Fruit fly (Drosophila melanogaster) whole organism, embryonic: Measurements from ENCODE around the gene eIF2Bepsilon.

Experiments
- Bdp1 ChIP-seq: fragments of 200-800 bp; sonication (Bioruptor generic); optimal IDR thresholded peaks from 3 replicates; lab custom pipeline; 2016; ENCODE audit warnings: missing biosample characterization, missing genetic modification characterization
- BtbVII ChIP-seq: fragments of 200-800 bp; sonication (Bioruptor generic); optimal IDR thresholded peaks from 3 replicates; lab custom pipeline; 2017; ENCODE audit warnings: missing biosample characterization, mild to moderate bottlenecking, missing genetic modification characterization
- CG11560 ChIP-seq: fragments of 200-800 bp; sonication (Bioruptor generic); IDR thresholded peaks from 3 replicates; pipeline ENCODE4 v1.3.6; 2022; ENCODE audit warnings: missing biosample characterization, missing genetic modification characterization
- CG12219 ChIP-seq: fragments of 200-800 bp; sonication (Bioruptor generic); optimal IDR thresholded peaks from 3 replicates; lab custom pipeline; 2018; ENCODE audit warnings: missing biosample characterization, mild to moderate bottlenecking, missing genetic modification characterization
- CG13287 ChIP-seq: fragments of 200-800 bp; sonication (Bioruptor generic); IDR thresholded peaks from 2 replicates; pipeline ENCODE4 v1.3.6; 2022; ENCODE audit warnings: missing biosample characterization, missing genetic modification characterization; ENCODE audit not compliant: partially characterized antibody
- CG15601 ChIP-seq: fragments of 200-800 bp; sonication (Bioruptor generic); optimal IDR thresholded peaks from 3 replicates; lab custom pipeline; 2019; ENCODE audit warnings: missing biosample characterization, mild to moderate bottlenecking, missing genetic modification characterization, moderate library complexity
- CG15696 ChIP-seq: fragments of 200-800 bp; sonication (Bioruptor generic); optimal IDR thresholded peaks from 2 replicates; lab custom pipeline; 2019; ENCODE audit warnings: missing biosample characterization, mild to moderate bottlenecking, missing genetic modification characterization, moderate library complexity
- CG1647 ChIP-seq: fragments of 200-800 bp; sonication (Bioruptor generic); optimal IDR thresholded peaks from 3 replicates; lab custom pipeline; 2016; ENCODE audit warnings: missing biosample characterization, missing genetic modification characterization
- CG16815 ChIP-seq: fragments of 200-800 bp; sonication (Bioruptor generic); optimal IDR thresholded peaks from 3 replicates; lab custom pipeline; 2017; ENCODE audit warnings: missing biosample characterization, mild to moderate bottlenecking, missing genetic modification characterization
- CG17186 ChIP-seq: fragments of 200-800 bp; sonication (Bioruptor generic); optimal IDR thresholded peaks from 3 replicates; lab custom pipeline; 2017; ENCODE audit warnings: missing biosample characterization, missing genetic modification reagents, missing genetic modification characterization
- CG17328 ChIP-seq: fragments of 200-800 bp; sonication (Bioruptor generic); IDR thresholded peaks from 2 replicates; pipeline ENCODE4 v1.3.6; 2022; ENCODE audit warnings: missing biosample characterization, missing genetic modification characterization
- CG2678 ChIP-seq: fragments of 200-800 bp; sonication (Bioruptor generic); optimal IDR thresholded peaks from 3 replicates; lab custom pipeline; 2019; ENCODE audit warnings: missing biosample characterization, mild to moderate bottlenecking, missing genetic modification characterization, moderate library complexity
- CG30431 ChIP-seq: fragments of 200-800 bp; sonication (Bioruptor generic); optimal IDR thresholded peaks from 2 replicates; lab custom pipeline; 2017; ENCODE audit warnings: missing biosample characterization, missing genetic modification characterization
- CG33213 ChIP-seq: fragments of 200-800 bp; sonication (Bioruptor generic); optimal IDR thresholded peaks from 3 replicates; lab custom pipeline; 2016; ENCODE audit warnings: missing biosample characterization, missing genetic modification characterization
- CG3726 ChIP-seq: fragments of 200-800 bp; sonication (Bioruptor generic); IDR thresholded peaks from 3 replicates; pipeline ENCODE4, ENCODE4 v1.3.6; 2022; ENCODE audit warnings: missing biosample characterization, missing genetic modification characterization
- CG3838 ChIP-seq: fragments of 200-800 bp; sonication (Bioruptor generic); optimal IDR thresholded peaks from 3 replicates; lab custom pipeline; 2016; ENCODE audit warnings: missing biosample characterization, missing genetic modification characterization
- CG4404 ChIP-seq: fragments of 200-800 bp; sonication (Bioruptor generic); IDR thresholded peaks from 2 replicates; pipeline ENCODE4 v1.3.6; 2022; ENCODE audit warnings: missing biosample characterization, missing genetic modification characterization
- CG5245 ChIP-seq: fragments of 200-800 bp; sonication (Bioruptor generic); optimal IDR thresholded peaks from 3 replicates; lab custom pipeline; 2016; ENCODE audit warnings: missing biosample characterization, missing genetic modification characterization
- CG6813 ChIP-seq: fragments of 200-800 bp; sonication (Bioruptor generic); optimal IDR thresholded peaks from 2 replicates; lab custom pipeline; 2017; ENCODE audit warnings: missing biosample characterization, missing genetic modification characterization, mild to moderate bottlenecking, moderate library complexity, missing genetic modification reagents
- CG7271 ChIP-seq: fragments of 200-800 bp; sonication (Bioruptor generic); optimal IDR thresholded peaks from 2 replicates; lab custom pipeline; 2018; ENCODE audit warnings: missing biosample characterization, mild to moderate bottlenecking, missing genetic modification characterization, moderate library complexity
- CG9817 ChIP-seq: fragments of 200-800 bp; sonication (Bioruptor generic); optimal IDR thresholded peaks from 2 replicates; lab custom pipeline; 2018; ENCODE audit warnings: missing biosample characterization, mild to moderate bottlenecking, missing genetic modification characterization, moderate library complexity
- Doc3 ChIP-seq: fragments of 200-800 bp; sonication (Bioruptor generic); IDR thresholded peaks from 3 replicates; pipeline ENCODE4 v1.3.6; 2022; ENCODE audit warnings: missing biosample characterization, missing genetic modification characterization; ENCODE audit not compliant: partially characterized antibody
- Elba2 ChIP-seq: fragments of 200-800 bp; sonication (Bioruptor generic); optimal IDR thresholded peaks from 3 replicates; lab custom pipeline; 2016; ENCODE audit warnings: missing biosample characterization, missing genetic modification characterization
- Ets65A ChIP-seq: fragments of 200-800 bp; sonication (Bioruptor generic); peaks from one replicate; lab custom pipeline; 2016; ENCODE audit warnings: missing biosample characterization, missing genetic modification characterization
- Lim3 ChIP-seq: fragments of 200-800 bp; sonication (Bioruptor generic); IDR thresholded peaks from 2 replicates; pipeline ENCODE4 v1.3.6; 2022; ENCODE audit warnings: missing biosample characterization, missing genetic modification characterization
- Mes4 ChIP-seq: fragments of 200-800 bp; sonication (Bioruptor generic); optimal IDR thresholded peaks from 2 replicates; lab custom pipeline; 2016; ENCODE audit warnings: missing biosample characterization, missing genetic modification characterization
- Mrtf ChIP-seq: fragments of 200-800 bp; sonication (Bioruptor generic); IDR thresholded peaks from 3 replicates; pipeline ENCODE4 v1.3.6; 2022; ENCODE audit warnings: missing biosample characterization, missing genetic modification characterization
- NK7.1 ChIP-seq: fragments of 200-800 bp; sonication (Bioruptor generic); optimal IDR thresholded peaks from 3 replicates; lab custom pipeline; 2016; ENCODE audit warnings: missing biosample characterization, missing genetic modification characterization
- Scr ChIP-seq: fragments of 200-800 bp; sonication (Bioruptor generic); IDR thresholded peaks from 2 replicates; pipeline ENCODE4 v1.3.6; 2022; ENCODE audit warnings: missing biosample characterization, missing genetic modification characterization; ENCODE audit not compliant: partially characterized antibody
- Side ChIP-seq: fragments of 200-800 bp; sonication (Bioruptor generic); optimal IDR thresholded peaks from 2 replicates; lab custom pipeline; 2016; ENCODE audit warnings: missing biosample characterization, missing genetic modification characterization
- Sox100B ChIP-seq: fragments of 200-800 bp; sonication (Bioruptor generic); optimal IDR thresholded peaks from 3 replicates; lab custom pipeline; 2018; ENCODE audit warnings: missing biosample characterization, mild to moderate bottlenecking, missing genetic modification characterization
- az2 ChIP-seq: fragments of 200-800 bp; sonication (Bioruptor generic); optimal IDR thresholded peaks from 3 replicates; lab custom pipeline; 2016; ENCODE audit warnings: missing biosample characterization, missing genetic modification characterization
- bsh ChIP-seq, 2 experiments: fragments of 200-800 bp; sonication (Bioruptor generic); optimal IDR thresholded peaks; 2 replicates each; lab custom pipeline; 2017 to 2018; ENCODE audit warnings: mild to moderate bottlenecking in 2 of 2, missing biosample characterization in 2 of 2, missing genetic modification characterization in 2 of 2, moderate library complexity in 1 of 2
- caup ChIP-seq: fragments of 200-800 bp; sonication (Bioruptor generic); optimal IDR thresholded peaks from 3 replicates; lab custom pipeline; 2017; ENCODE audit warnings: missing biosample characterization, mild to moderate bottlenecking, missing genetic modification characterization, moderate library complexity; ENCODE audit not compliant: severe bottlenecking
- crol ChIP-seq: fragments of 200-800 bp; sonication (Bioruptor generic); IDR thresholded peaks from 2 replicates; pipeline ENCODE4 v1.3.6; 2022; ENCODE audit warnings: missing biosample characterization, missing genetic modification characterization
- dan ChIP-seq: fragments of 200-800 bp; sonication (Bioruptor generic); IDR thresholded peaks from 2 replicates; pipeline ENCODE4 v1.3.6; 2022; ENCODE audit warnings: missing biosample characterization, missing genetic modification characterization
- esg ChIP-seq: fragments of 200-800 bp; sonication (Bioruptor generic); conservative IDR thresholded peaks from 2 replicates; pipeline ENCODE4 v1.3.6; 2022; ENCODE audit warnings: missing biosample characterization, missing genetic modification characterization
- ewg ChIP-seq: fragments of 200-800 bp; sonication (Bioruptor generic); optimal IDR thresholded peaks from 3 replicates; lab custom pipeline; 2017; ENCODE audit warnings: mild to moderate bottlenecking, missing biosample characterization, missing genetic modification reagents, missing genetic modification characterization
- gro ChIP-seq: fragments of 200-800 bp; sonication (Bioruptor generic); optimal IDR thresholded peaks from 2 replicates; lab custom pipeline; 2016; ENCODE audit warnings: missing biosample characterization, missing genetic modification characterization
- h ChIP-seq: fragments of >200 bp; optimal IDR thresholded peaks from 2 replicates; lab custom pipeline; 2017
- mld ChIP-seq: fragments of 200-800 bp; sonication (Bioruptor generic); IDR thresholded peaks from 3 replicates; pipeline ENCODE4 v1.3.6; 2022; ENCODE audit warnings: missing biosample characterization, missing genetic modification characterization; ENCODE audit not compliant: partially characterized antibody
- nom ChIP-seq: fragments of 200-800 bp; sonication (Bioruptor generic); optimal IDR thresholded peaks from 2 replicates; lab custom pipeline; 2017; ENCODE audit warnings: missing biosample characterization, missing genetic modification characterization, mild to moderate bottlenecking, moderate library complexity, missing genetic modification reagents
- pb ChIP-seq: fragments of 200-800 bp; sonication (Bioruptor generic); optimal IDR thresholded peaks from 3 replicates; lab custom pipeline; 2016; ENCODE audit warnings: missing biosample characterization, missing genetic modification characterization
- repo ChIP-seq: fragments of 200-800 bp; sonication (Bioruptor generic); optimal IDR thresholded peaks from 2 replicates; lab custom pipeline; 2016; ENCODE audit warnings: missing biosample characterization, missing genetic modification characterization
- ro ChIP-seq: fragments of 200-800 bp; sonication (Bioruptor generic); IDR thresholded peaks from 2 replicates; pipeline ENCODE4 v1.3.6; 2022; ENCODE audit warnings: missing biosample characterization, missing genetic modification characterization
- shn ChIP-seq: fragments of 200-800 bp; sonication (Bioruptor generic); optimal IDR thresholded peaks from 3 replicates; lab custom pipeline; 2016; ENCODE audit warnings: missing biosample characterization, missing genetic modification characterization
- slbo ChIP-seq: fragments of 200-800 bp; sonication (Bioruptor generic); IDR thresholded peaks from 2 replicates; pipeline ENCODE4 v1.3.6; 2022; ENCODE audit warnings: missing biosample characterization, missing genetic modification characterization
- slou ChIP-seq: fragments of 200-800 bp; sonication (Bioruptor generic); optimal IDR thresholded peaks from 3 replicates; lab custom pipeline; 2016; ENCODE audit warnings: missing biosample characterization, missing genetic modification characterization
- ssp ChIP-seq: fragments of 200-800 bp; sonication (Bioruptor generic); IDR thresholded peaks from 2 replicates; pipeline ENCODE4 v1.3.6; 2022; ENCODE audit warnings: missing biosample characterization, missing genetic modification characterization
- unpg ChIP-seq: fragments of 200-800 bp; sonication (Bioruptor generic); optimal IDR thresholded peaks from 3 replicates; lab custom pipeline; 2018; ENCODE audit warnings: missing biosample characterization, mild to moderate bottlenecking, missing genetic modification characterization, moderate library complexity
- wdn ChIP-seq: fragments of 200-800 bp; sonication (Bioruptor generic); IDR thresholded peaks from 2 replicates; pipeline ENCODE4 v1.3.6; 2022; ENCODE audit warnings: missing biosample characterization, missing genetic modification characterization

The eIF2Bepsilon gene

dm6 chrX:1940020-1940419 is 17.3 kb upstream of the eIF2Bepsilon start, which contains the start of the genes CG3857 and CG3587 (continued):
- no peak for TF ChIP-seq wdn (GFP tag; lab: Robert Waterston, UW)
- peak; percentile 55 for TF ChIP-seq CG15696 (tag; lab: Kevin White, UChicago)
- TF ChIP-seq slou (GFP tag; lab: Kevin White, UChicago) = peak; percentile 57
- TF ChIP-seq Ets65A (GFP tag; lab: Kevin White, UChicago) = peak; percentile 99
- peak in 1 of 2 experiments; percentile 60 for TF ChIP-seq bsh (GFP tag; optimal IDR thresholded peaks at IDR 0.05; lab: Kevin White, UChicago)
- no peak for TF ChIP-seq CG7271 (tag; lab: Kevin White, UChicago)
- no peak for TF ChIP-seq CG3838 (GFP tag; lab: Kevin White, UChicago)
- TF ChIP-seq CG1647 (GFP tag; lab: Kevin White, UChicago) = peak; percentile 68
- TF ChIP-seq CG17186 (GFP tag; lab: Kevin White, UChicago) = peak; percentile 53
- TF ChIP-seq esg = peak; percentile 57
- peak; percentile 64 for TF ChIP-seq repo (GFP tag; lab: Kevin White, UChicago)
- TF ChIP-seq gro = peak; percentile 81
- TF ChIP-seq Doc3 (GFP tag; lab: Robert Waterston, UW) = no peak
- peak; percentile 71 for TF ChIP-seq Bdp1 (GFP tag; lab: Kevin White, UChicago)
- 0 out of 3 replicates have a peak, but pooled peaks have one; percentile 37 for TF ChIP-seq CG11560
- peak; percentile 71 for TF ChIP-seq CG2678 (tag; lab: Kevin White, UChicago)
- no peak for TF ChIP-seq mld
- TF ChIP-seq unpg = peak; percentile 57
- TF ChIP-seq CG9817 (tag; lab: Kevin White, UChicago) = peak; percentile 70
- TF ChIP-seq Elba2 (GFP tag; lab: Kevin White, UChicago) = peak; percentile 47
- TF ChIP-seq CG5245 (GFP tag; lab: Kevin White, UChicago) = peak; percentile 26
- no peak for TF ChIP-seq h (lab: Kevin White, UChicago)
- TF ChIP-seq CG15601 (tag; lab: Kevin White, UChicago) = peak; percentile 53
- TF ChIP-seq Sox100B (GFP tag; lab: Kevin White, UChicago) = peak; percentile 61
- no peak for TF ChIP-seq Mrtf (GFP tag; lab: Robert Waterston, UW)
- TF ChIP-seq CG16815 = peak; percentile 72
- peak; percentile 43 for TF ChIP-seq NK7.1
- peak; percentile 61 for TF ChIP-seq Side
- peak; percentile 52; the same call in 1 of the 3 replicates for TF ChIP-seq CG3726 (GFP tag; lab: Robert Waterston, UW)
- TF ChIP-seq CG4404 (GFP tag; lab: Robert Waterston, UW) = peak; percentile 66
- TF ChIP-seq Scr (GFP tag; lab: Robert Waterston, UW) = peak; percentile 33
- peak; percentile 76 for TF ChIP-seq pb (GFP tag; lab: Kevin White, UChicago)
- peak; percentile 83 for TF ChIP-seq slbo (GFP tag; lab: Robert Waterston, UW)
- TF ChIP-seq CG12219 (GFP tag; lab: Kevin White, UChicago) = no peak
- TF ChIP-seq Lim3 (GFP tag; lab: Robert Waterston, UW) = no peak
- TF ChIP-seq crol (GFP tag; lab: Robert Waterston, UW) = no peak
- peak; percentile 36 for TF ChIP-seq CG30431
- peak; percentile 73 for TF ChIP-seq CG33213 (GFP tag; lab: Kevin White, UChicago)
- peak; percentile 91 for TF ChIP-seq shn (GFP tag; lab: Kevin White, UChicago)
- peak; percentile 50 for TF ChIP-seq ewg (GFP tag; lab: Kevin White, UChicago)
- peak; percentile 25 for TF ChIP-seq BtbVII (GFP tag; lab: Kevin White, UChicago)
- peak; percentile 71 for TF ChIP-seq caup (GFP tag; lab: Kevin White, UChicago)
- no peak for TF ChIP-seq dan
- no peak for TF ChIP-seq ro
- TF ChIP-seq Mes4 = peak; percentile 62
- TF ChIP-seq CG13287 (GFP tag; lab: Robert Waterston, UW) = peak; percentile 62
- peak; percentile 25 for TF ChIP-seq nom
- TF ChIP-seq ssp (GFP tag; lab: Robert Waterston, UW) = peak; percentile 75
- peak; percentile 59; the same call in 1 of the 2 replicates for TF ChIP-seq CG17328 (GFP tag; lab: Robert Waterston, UW)
- peak; percentile 70 for TF ChIP-seq az2
- no peak for TF ChIP-seq CG6813 (GFP tag; lab: Kevin White, UChicago)
